Worm (Caenorhabditis elegans): ENCODE data around the gene mtre-1.

The mtre-1 gene

ce11 chrII:8052172-8052571 lies 1.8 kb upstream of the mtre-1 start:
- TF ChIP-seq mxl-3 (GFP tag; optimal IDR thresholded peaks at IDR 0.05) (no peak), unc-62 (GFP tag; optimal IDR thresholded peaks at IDR 0.05 in 1 of 2) (peak in 1 of 2 experiments; percentile 7), unc-62 (tag; optimal IDR thresholded peaks at IDR 0.05) (no peak), zip-2 (tag; optimal IDR thresholded peaks at IDR 0.05) (no peak), Y5F2A.4 (GFP tag; optimal IDR thresholded peaks at IDR 0.05) (no peak), ceh-82 (tag; optimal IDR thresholded peaks at IDR 0.05) (no peak), nhr-6 (tag; optimal IDR thresholded peaks at IDR 0.05) (no peak), nhr-77 (tag; optimal IDR thresholded peaks at IDR 0.05) (no peak)

- peak; percentile 88 for TF ChIP-seq aha-1 (tag)
- TF ChIP-seq egl-27 (tag; optimal IDR thresholded peaks at IDR 0.05), result no peak
Observed at ce11 chrII:8051330-8051729, 953 bp upstream of the mtre-1 start.

ce11 chrII:8047264-8047663 lies 3.1 kb downstream of the mtre-1 start, which contains the start of gene apn-1:
Gene apn-1 (plus strand): TSS chrII:8047564.
- TF ChIP-seq zag-1 (tag; optimal IDR thresholded peaks at IDR 0.05), result no peak
- TF ChIP-seq ama-1 (optimal IDR thresholded peaks at IDR 0.05), result no peak
- TF ChIP-seq unc-62 (GFP tag; optimal IDR thresholded peaks at IDR 0.05 in 1 of 2), result peak in 1 of 2 experiments; percentile 52
- no peak for TF ChIP-seq unc-62 (tag; optimal IDR thresholded peaks at IDR 0.05)
- no peak for TF ChIP-seq nhr-76 (tag; optimal IDR thresholded peaks at IDR 0.05)
- no peak for TF ChIP-seq sdz-12 (GFP tag; optimal IDR thresholded peaks at IDR 0.05)
- TF ChIP-seq unc-130 (GFP tag; optimal IDR thresholded peaks at IDR 0.05), result no peak
- no peak for TF ChIP-seq nhr-77 (tag; optimal IDR thresholded peaks at IDR 0.05)
- TF ChIP-seq pha-4 (GFP tag; IDR thresholded peaks at IDR 0.05), result no peak
- no peak for TF ChIP-seq pha-4 (tag; optimal IDR thresholded peaks at IDR 0.05)
- no peak for TF ChIP-seq ztf-11 (tag; optimal IDR thresholded peaks at IDR 0.05)

ce11 chrII:8042289-8042688 lies 8.1 kb downstream of the mtre-1 start, which contains the start of gene T05H10.1:
Gene T05H10.1 (plus strand): TSS chrII:8042589.
- no peak for TF ChIP-seq pha-4 (GFP tag; IDR thresholded peaks at IDR 0.05)
- no peak for TF ChIP-seq pha-4 (tag; optimal IDR thresholded peaks at IDR 0.05)
- TF ChIP-seq Y48G9A.11 (GFP tag; IDR thresholded peaks at IDR 0.05), result no peak
- TF ChIP-seq ceh-32 (tag; optimal IDR thresholded peaks at IDR 0.05; ENCODE audit: poor library complexity), result no peak
- TF ChIP-seq ceh-28 (tag; optimal IDR thresholded peaks at IDR 0.05), result no peak
- no peak for TF ChIP-seq snpc-1.2 (GFP tag; IDR thresholded peaks at IDR 0.05)
- TF ChIP-seq nhr-42 (GFP tag; IDR thresholded peaks at IDR 0.05), result no peak
- no peak for TF ChIP-seq unc-130 (GFP tag; optimal IDR thresholded peaks at IDR 0.05)
- TF ChIP-seq daf-12 (tag; optimal IDR thresholded peaks at IDR 0.05), result no peak
- no peak for TF ChIP-seq unc-62 (GFP tag; optimal IDR thresholded peaks at IDR 0.05 in 1 of 2)
- no peak for TF ChIP-seq unc-62 (tag; optimal IDR thresholded peaks at IDR 0.05)
- no peak for TF ChIP-seq hif-1 (tag; optimal IDR thresholded peaks at IDR 0.05)
- TF ChIP-seq egl-27 (tag; optimal IDR thresholded peaks at IDR 0.05), result no peak
- TF ChIP-seq snpc-4 (tag; optimal IDR thresholded peaks at IDR 0.05), result no peak
- no peak for TF ChIP-seq lin-39 (tag; optimal IDR thresholded peaks at IDR 0.05)
- no peak for TF ChIP-seq php-3 (GFP tag; IDR thresholded peaks at IDR 0.05)

- 0 out of 2 replicates have a peak, but pooled peaks have one; percentile 37 for TF ChIP-seq Y48G9A.11 (GFP tag; IDR thresholded peaks at IDR 0.05)
- peak; percentile 39 for TF ChIP-seq mes-2 (tag; optimal IDR thresholded peaks at IDR 0.05; ENCODE audit: poor library complexity, severe bottlenecking)
- TF ChIP-seq F10B5.3 (tag; optimal IDR thresholded peaks at IDR 0.05), result no peak
- peak in 1 of 2 experiments; percentile 74 for TF ChIP-seq lsy-2 (tag; optimal IDR thresholded peaks at IDR 0.05)
- no peak for TF ChIP-seq pha-4 (GFP tag; IDR thresholded peaks at IDR 0.05)
- no peak for TF ChIP-seq pha-4 (tag; optimal IDR thresholded peaks at IDR 0.05)
- peak; percentile 50 for TF ChIP-seq aha-1 (tag)
- no peak for TF ChIP-seq nhr-48 (tag; optimal IDR thresholded peaks at IDR 0.05)
- no peak for TF ChIP-seq nhr-10 (tag; optimal IDR thresholded peaks at IDR 0.05)
- no peak for TF ChIP-seq tag-97 (GFP tag; IDR thresholded peaks at IDR 0.05)
- TF ChIP-seq ama-1 (optimal IDR thresholded peaks at IDR 0.05), result no peak
- TF ChIP-seq F37D6.2 (tag; optimal IDR thresholded peaks at IDR 0.05), result no peak
- no peak for TF ChIP-seq F26F4.8 (GFP tag; conservative IDR thresholded peaks at IDR 0.05)
- peak; percentile 26 for TF ChIP-seq dpl-1 (GFP tag; optimal IDR thresholded peaks at IDR 0.05)
- no peak for TF ChIP-seq ces-1 (GFP tag; optimal IDR thresholded peaks at IDR 0.05)
- TF ChIP-seq hlh-30 (tag; optimal IDR thresholded peaks at IDR 0.05; ENCODE audit: insufficient read depth), result peak; percentile 70
- peak; percentile 9 for TF ChIP-seq nhr-6 (tag; optimal IDR thresholded peaks at IDR 0.05)
- no peak for TF ChIP-seq sdz-12 (GFP tag; optimal IDR thresholded peaks at IDR 0.05)
- TF ChIP-seq lin-38 (GFP tag; IDR thresholded peaks at IDR 0.05), result peak; percentile 57
- peak; percentile 96 for TF ChIP-seq T20F7.1 (GFP tag; optimal IDR thresholded peaks at IDR 0.05)
- TF ChIP-seq fos-1 (tag; optimal IDR thresholded peaks at IDR 0.05), result no peak
Observed at ce11 chrII:8041642-8042041, 8.7 kb downstream of the mtre-1 start.

All from whole organism, L4 larva.